Fruit fly (Drosophila melanogaster) whole organism, adult: ENCODE results near the gene CG17819.

ENCODE experiments used
- CG11617 ChIP-seq: fragments of 200-800 bp; sonication (Bioruptor generic); optimal IDR thresholded peaks from 2 replicates; lab custom pipeline; 2017; ENCODE audit warnings: mild to moderate bottlenecking, missing biosample characterization, missing genetic modification reagents, missing genetic modification characterization
- CG12768 ChIP-seq: fragments of 200-800 bp; sonication (Bioruptor generic); optimal IDR thresholded peaks from 2 replicates; lab custom pipeline; 2017; ENCODE audit warnings: missing biosample characterization, missing genetic modification characterization, mild to moderate bottlenecking, moderate library complexity, missing genetic modification reagents
- CG14711 ChIP-seq: fragments of 200-800 bp; sonication (Bioruptor generic); optimal IDR thresholded peaks from 2 replicates; lab custom pipeline; 2018; ENCODE audit warnings: missing biosample characterization, mild to moderate bottlenecking, missing genetic modification characterization, moderate library complexity
- CG1620 ChIP-seq: fragments of 200-800 bp; sonication (Bioruptor generic); optimal IDR thresholded peaks from 2 replicates; lab custom pipeline; 2016; ENCODE audit warnings: missing biosample characterization, missing genetic modification characterization
- CG33017 ChIP-seq: fragments of 200-800 bp; sonication (Bioruptor generic); optimal IDR thresholded peaks from 2 replicates; lab custom pipeline; 2018; ENCODE audit warnings: missing biosample characterization, mild to moderate bottlenecking, missing genetic modification characterization, moderate library complexity
- CG5204 ChIP-seq: fragments of 200-800 bp; sonication (Bioruptor generic); optimal IDR thresholded peaks from 2 replicates; lab custom pipeline; 2016; ENCODE audit warnings: missing biosample characterization, missing genetic modification characterization
- CG7045 ChIP-seq: fragments of 200-800 bp; sonication (Bioruptor generic); optimal IDR thresholded peaks from 2 replicates; lab custom pipeline; 2017; ENCODE audit warnings: missing biosample characterization, mild to moderate bottlenecking, missing genetic modification characterization
- CG7101 ChIP-seq: fragments of 200-800 bp; sonication (Bioruptor generic); optimal IDR thresholded peaks from 2 replicates; lab custom pipeline; 2018; ENCODE audit warnings: missing biosample characterization, mild to moderate bottlenecking, missing genetic modification characterization, moderate library complexity
- Clk ChIP-seq: fragments of 200-800 bp; sonication (Bioruptor generic); optimal IDR thresholded peaks from 2 replicates; lab custom pipeline; 2017; ENCODE audit warnings: missing biosample characterization, missing genetic modification characterization
- Crg-1 ChIP-seq: fragments of 200-800 bp; sonication (Bioruptor generic); optimal IDR thresholded peaks from 2 replicates; lab custom pipeline; 2016; ENCODE audit warnings: missing biosample characterization, missing genetic modification characterization
- Hr96 ChIP-seq: fragments of 200-800 bp; sonication (Bioruptor generic); optimal IDR thresholded peaks from 2 replicates; lab custom pipeline; 2016; ENCODE audit warnings: missing biosample characterization, missing genetic modification characterization
- Mnt ChIP-seq: fragments of 200-800 bp; sonication (Bioruptor generic); optimal IDR thresholded peaks from 2 replicates; lab custom pipeline; 2016; ENCODE audit warnings: missing biosample characterization, mild to moderate bottlenecking, missing genetic modification characterization
- bab1 ChIP-seq: fragments of 200-800 bp; sonication (Bioruptor generic); optimal IDR thresholded peaks from 3 replicates; lab custom pipeline; 2019; ENCODE audit warnings: missing biosample characterization, mild to moderate bottlenecking, missing genetic modification characterization, moderate library complexity
- cic ChIP-seq: fragments of 200-800 bp; sonication (Bioruptor generic); optimal IDR thresholded peaks from 2 replicates; lab custom pipeline; 2017; ENCODE audit warnings: missing biosample characterization, mild to moderate bottlenecking, missing genetic modification characterization, moderate library complexity
- cnc ChIP-seq, 2 experiments: fragments of >200 bp; optimal IDR thresholded peaks; 2 replicates each; lab custom pipeline; 2017
- kay ChIP-seq: fragments of 200-800 bp; sonication (Bioruptor generic); peaks from one replicate; lab custom pipeline; 2016; ENCODE audit warnings: missing biosample characterization, missing genetic modification characterization, borderline replicate concordance
- ovo ChIP-seq: fragments of 200-800 bp; sonication (Bioruptor generic); optimal IDR thresholded peaks from 2 replicates; lab custom pipeline; 2016; ENCODE audit warnings: missing biosample characterization, missing genetic modification characterization
- pad ChIP-seq: fragments of 200-800 bp; sonication (Bioruptor generic); optimal IDR thresholded peaks from 3 replicates; lab custom pipeline; 2017; ENCODE audit warnings: missing biosample characterization, missing genetic modification characterization, mild to moderate bottlenecking, moderate library complexity, missing genetic modification reagents
- tj ChIP-seq: fragments of 200-800 bp; sonication (Bioruptor generic); optimal IDR thresholded peaks from 3 replicates; lab custom pipeline; 2017; ENCODE audit warnings: missing biosample characterization, mild to moderate bottlenecking, missing genetic modification characterization, moderate library complexity
- toe ChIP-seq: fragments of 200-800 bp; sonication (Bioruptor generic); optimal IDR thresholded peaks from 2 replicates; lab custom pipeline; 2016; ENCODE audit warnings: missing biosample characterization, missing genetic modification characterization

CG17819 gene

DNA sequence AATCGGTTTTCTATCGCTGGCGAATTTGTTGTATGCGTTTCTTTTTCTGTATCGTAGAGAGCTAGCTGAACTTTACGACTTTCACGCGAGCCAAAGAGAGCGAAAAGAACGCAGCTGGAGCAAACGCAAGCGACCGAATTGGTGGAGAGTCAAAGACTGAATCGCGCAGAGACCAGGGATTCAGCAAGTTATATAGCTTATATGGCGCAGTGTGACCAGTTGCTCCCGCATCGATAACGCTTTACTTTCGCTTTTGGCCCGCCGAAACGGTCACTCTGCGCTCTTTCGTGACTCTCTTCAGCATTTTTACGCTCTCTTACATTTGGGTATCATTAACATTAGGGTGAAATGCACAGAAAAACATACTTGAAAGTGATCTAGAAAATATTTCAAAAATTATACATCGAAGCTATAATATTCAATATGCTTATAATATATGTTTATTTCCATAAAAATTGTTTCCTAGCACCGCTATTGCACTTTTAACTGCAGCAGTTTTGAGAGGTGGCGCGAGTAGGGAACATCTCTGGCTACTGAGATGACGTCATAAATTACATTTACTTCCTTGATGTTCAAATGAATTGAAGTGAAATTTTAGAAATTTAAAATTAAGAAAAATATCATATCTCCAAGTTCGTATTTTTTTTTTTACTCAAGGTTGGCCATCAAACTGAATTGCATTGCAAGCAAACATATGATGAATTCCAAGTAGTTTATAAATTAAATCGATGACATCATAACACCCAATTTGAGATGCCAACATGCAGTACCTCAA is 29.1 kb downstream of the CG17819 start, which contains the start of gene glec:
Gene glec (minus strand): TSS at position 169 of the 775 bp plus-strand sequence.
- TF ChIP-seq CG12768 (GFP tag; lab: Kevin White, UChicago): peak; percentile 1
- peak; percentile 13 for TF ChIP-seq CG7101 (tag; lab: Kevin White, UChicago)
- peak; percentile 49 for TF ChIP-seq bab1 (GFP tag; lab: Kevin White, UChicago)
- no peak for TF ChIP-seq Clk
- TF ChIP-seq CG1620: peak; percentile 59
- TF ChIP-seq CG14711: peak; percentile 2
- TF ChIP-seq cic (GFP tag; lab: Kevin White, UChicago): peak; percentile 42
- TF ChIP-seq CG5204 (GFP tag; lab: Kevin White, UChicago): peak; percentile 68
- peak; percentile 49 for TF ChIP-seq Mnt (GFP tag; lab: Kevin White, UChicago)
- peak; percentile 54 for TF ChIP-seq Hr96
- TF ChIP-seq toe (GFP tag; lab: Kevin White, UChicago): peak; percentile 55
- TF ChIP-seq Crg-1 (GFP tag; lab: Kevin White, UChicago): no peak
- no peak for TF ChIP-seq cnc (optimal IDR thresholded peaks at IDR 0.05; lab: Kevin White, UChicago)
- TF ChIP-seq ovo (GFP tag; lab: Kevin White, UChicago): peak; percentile 28
- peak; percentile 47 for TF ChIP-seq tj
- peak; percentile 50 for TF ChIP-seq CG11617 (GFP tag; lab: Kevin White, UChicago)
- peak; percentile 86 for TF ChIP-seq kay (GFP tag; lab: Kevin White, UChicago)
- no peak for TF ChIP-seq pad (GFP tag; lab: Kevin White, UChicago)
- TF ChIP-seq CG33017 (tag; lab: Kevin White, UChicago): peak; percentile 47
- no peak for TF ChIP-seq CG7045 (GFP tag; lab: Kevin White, UChicago)

DNA sequence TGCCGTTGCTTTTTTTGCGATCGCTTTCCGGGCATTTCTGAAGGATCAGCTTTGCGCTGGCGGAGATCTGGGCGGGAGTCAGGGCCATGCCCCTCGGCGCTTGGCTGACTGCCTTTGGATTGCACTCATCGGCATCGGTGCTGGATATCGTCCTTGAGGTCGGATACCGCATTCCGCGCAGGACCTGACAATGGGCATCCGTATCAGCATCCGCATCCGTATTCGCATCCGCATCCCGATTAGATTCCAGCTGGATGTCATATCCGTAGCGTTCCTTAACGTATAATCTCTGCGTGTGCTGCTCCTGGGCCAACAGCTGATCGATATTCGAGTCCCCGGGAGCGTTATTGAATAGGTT is 29.9 kb downstream of the CG17819 start:
- TF ChIP-seq CG12768 (GFP tag; lab: Kevin White, UChicago): no peak
- TF ChIP-seq Hr96: no peak
- TF ChIP-seq CG14711: no peak
- no peak for TF ChIP-seq Mnt (GFP tag; lab: Kevin White, UChicago)
- TF ChIP-seq cic (GFP tag; lab: Kevin White, UChicago): no peak
- TF ChIP-seq tj: no peak
- TF ChIP-seq pad (GFP tag; lab: Kevin White, UChicago): no peak
- no peak for TF ChIP-seq CG11617 (GFP tag; lab: Kevin White, UChicago)
- no peak for TF ChIP-seq toe (GFP tag; lab: Kevin White, UChicago)
- TF ChIP-seq CG33017 (tag; lab: Kevin White, UChicago): no peak
- TF ChIP-seq CG1620: no peak
- no peak for TF ChIP-seq ovo (GFP tag; lab: Kevin White, UChicago)
- TF ChIP-seq Crg-1 (GFP tag; lab: Kevin White, UChicago): no peak
- no peak for TF ChIP-seq cnc (optimal IDR thresholded peaks at IDR 0.05; lab: Kevin White, UChicago)
- TF ChIP-seq CG7101 (tag; lab: Kevin White, UChicago): no peak
- no peak for TF ChIP-seq bab1 (GFP tag; lab: Kevin White, UChicago)
- no peak for TF ChIP-seq Clk

DNA sequence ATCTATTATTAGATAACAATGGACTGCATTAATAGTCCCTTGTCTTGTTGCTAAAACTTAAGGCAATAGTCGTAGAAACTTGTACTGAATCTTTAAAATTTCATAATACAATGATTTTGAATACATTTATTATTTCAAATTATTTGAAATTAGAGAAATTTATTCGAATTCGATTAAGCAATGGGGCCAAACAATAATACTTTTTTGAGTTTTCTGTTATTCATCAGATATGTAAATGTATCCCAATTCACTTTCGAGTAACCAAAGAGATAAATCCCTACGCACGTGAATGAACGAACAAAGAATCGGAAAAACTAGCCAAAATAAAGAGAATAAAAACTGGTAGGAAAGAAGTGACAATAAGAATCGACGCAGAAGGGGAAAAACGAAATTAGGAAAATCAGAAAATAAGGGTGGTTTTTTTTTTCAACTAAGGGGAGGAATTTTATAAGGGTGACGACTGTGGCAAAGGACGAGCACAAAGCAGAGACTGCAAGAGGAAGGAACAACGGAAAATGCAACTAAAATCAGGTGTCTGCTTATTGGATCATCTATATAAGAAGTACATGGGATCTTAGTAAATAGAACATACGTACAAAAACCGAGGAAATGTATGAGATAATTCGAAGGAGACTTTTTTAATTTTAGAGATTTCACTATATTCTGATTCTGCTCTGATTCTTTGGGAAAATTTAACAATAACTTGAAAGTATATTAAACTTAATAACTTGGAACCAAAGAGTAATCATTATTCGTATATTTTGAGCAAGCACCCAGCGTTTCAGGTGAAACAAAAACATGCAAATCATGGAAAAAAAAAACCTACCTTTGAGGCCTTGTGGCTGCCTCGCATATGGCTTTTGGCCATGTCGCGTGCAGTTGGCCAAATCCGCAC is 30.5 kb downstream of the CG17819 start:
- TF ChIP-seq kay (GFP tag; lab: Kevin White, UChicago) (peak; percentile 79), CG5204 (GFP tag; lab: Kevin White, UChicago) (no peak)

DNA sequence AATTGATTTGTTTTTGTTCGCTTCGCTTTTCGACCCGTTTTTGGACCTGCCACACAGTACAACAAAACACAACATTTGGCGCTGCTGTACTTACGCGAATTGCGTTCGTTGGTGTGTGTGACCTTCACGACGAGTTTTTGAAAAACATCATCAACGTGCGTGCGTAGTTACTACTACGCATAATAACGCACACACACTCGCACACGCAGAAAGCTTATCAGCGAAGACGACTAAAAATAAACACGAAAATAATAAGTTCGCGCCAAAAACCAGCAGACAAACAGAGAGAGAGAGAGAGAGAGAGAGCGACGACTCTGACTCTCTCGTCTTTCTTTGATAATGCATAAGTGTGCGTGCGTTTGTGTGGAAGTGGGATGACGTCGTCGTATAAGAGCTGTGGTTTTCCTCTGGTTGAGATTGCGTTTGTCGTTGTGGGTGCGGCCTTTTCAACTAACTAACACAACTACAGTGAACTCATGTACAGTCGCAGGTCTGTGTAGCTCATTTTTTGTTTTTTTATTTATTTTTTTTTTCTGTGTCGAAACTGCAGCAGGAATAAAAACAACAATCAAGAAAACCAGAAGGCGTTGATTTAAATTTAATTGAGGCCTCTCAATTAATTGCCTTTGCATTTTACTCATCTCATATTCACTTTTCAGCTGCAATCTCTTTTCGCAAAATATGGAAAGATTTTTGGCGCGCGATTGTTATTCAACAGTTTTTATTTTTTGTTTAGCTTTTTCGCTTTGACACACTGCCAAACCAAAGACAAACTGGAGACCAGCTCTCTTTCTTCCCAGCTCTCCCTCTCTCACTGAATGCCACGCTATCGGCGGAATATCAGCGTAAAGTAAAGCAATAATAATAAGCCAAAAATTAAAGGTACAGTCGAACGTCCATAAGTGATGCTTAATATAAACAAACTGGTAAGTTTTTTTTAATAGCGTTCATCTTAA is 31.5 kb downstream of the CG17819 start:
- TF ChIP-seq CG1620 (no peak), Clk (peak; percentile 7), tj (peak; percentile 55), cic (GFP tag; lab: Kevin White, UChicago) (peak; percentile 83), bab1 (GFP tag; lab: Kevin White, UChicago) (no peak), CG14711 (peak; percentile 9), CG12768 (GFP tag; lab: Kevin White, UChicago) (peak; percentile 90), kay (GFP tag; lab: Kevin White, UChicago) (peak; percentile 58), Mnt (GFP tag; lab: Kevin White, UChicago) (peak; percentile 35), pad (GFP tag; lab: Kevin White, UChicago) (no peak), cnc (optimal IDR thresholded peaks at IDR 0.05; lab: Kevin White, UChicago) (no peak), toe (GFP tag; lab: Kevin White, UChicago) (peak; percentile 16), CG5204 (GFP tag; lab: Kevin White, UChicago) (no peak), CG11617 (GFP tag; lab: Kevin White, UChicago) (peak; percentile 31), CG7101 (tag; lab: Kevin White, UChicago) (peak; percentile 17), ovo (GFP tag; lab: Kevin White, UChicago) (peak; percentile 39), Crg-1 (GFP tag; lab: Kevin White, UChicago) (no peak), Hr96 (no peak), CG33017 (tag; lab: Kevin White, UChicago) (peak; percentile 53), CG7045 (GFP tag; lab: Kevin White, UChicago) (peak; percentile 49)
